Worm (Caenorhabditis elegans) whole organism, L3 larva: ENCODE results near the gene sftb-6.

Source experiments
- fkh-10 ChIP-seq: sonication (generic microtip); optimal IDR thresholded peaks from 2 replicates; lab custom pipeline; 2017; ENCODE audit warnings: missing biosample characterization, missing genetic modification reagents, missing genetic modification characterization
- nhr-43 ChIP-seq: sonication (generic microtip); optimal IDR thresholded peaks from 2 replicates; lab custom pipeline; 2016; ENCODE audit warnings: mild to moderate bottlenecking, missing genetic modification characterization, missing compliant biosample characterization; ENCODE audit not compliant: poor library complexity, severe bottlenecking

- no peak for TF ChIP-seq fkh-10
- TF ChIP-seq nhr-43 (tag; lab: Kevin White, UChicago) = no peak
Measured at ce11 chrII:50862-51261, 47.3 kb upstream of the sftb-6 start.
